Worm (Caenorhabditis elegans) whole organism, young adult: ENCODE results near the gene epg-4.
A peak's percentile ranks its signal among the peaks of the same experiment; 100 is the strongest.

Source experiments
- F52B5.7 ChIP-seq: sonication (generic microtip); optimal IDR thresholded peaks from 2 replicates; lab custom pipeline; 2016; ENCODE audit warnings: mild to moderate bottlenecking, missing genetic modification characterization, missing compliant biosample characterization
- Y53F4B.3 ChIP-seq: fragments of 200-800 bp; sonication (Bioruptor generic); IDR thresholded peaks from 2 replicates; pipeline ENCODE4 v1.3.6; 2022; ENCODE audit warnings: missing genetic modification reagents, missing genetic modification characterization, missing compliant biosample characterization
- Y53G8AR.9 ChIP-seq: fragments of 200-800 bp; sonication (Bioruptor generic); conservative IDR thresholded peaks from 2 replicates; pipeline ENCODE4 v1.3.6; 2022; ENCODE audit warnings: missing genetic modification reagents, missing genetic modification characterization, missing compliant biosample characterization
- Y79H2A.3 ChIP-seq: fragments of 200-800 bp; sonication (Bioruptor generic); conservative IDR thresholded peaks from 2 replicates; pipeline ENCODE4 v1.3.6; 2022; ENCODE audit warnings: missing genetic modification reagents, missing genetic modification characterization, missing compliant biosample characterization
- aptf-2 ChIP-seq: fragments of 200-800 bp; sonication (Bioruptor generic); conservative IDR thresholded peaks from 2 replicates; pipeline ENCODE4 v1.3.6; 2022; ENCODE audit warnings: missing genetic modification reagents, missing genetic modification characterization, missing compliant biosample characterization
- atf-7 ChIP-seq: sonication (generic microtip); optimal IDR thresholded peaks from 2 replicates; lab custom pipeline; 2017; ENCODE audit warnings: mild to moderate bottlenecking, missing genetic modification characterization, missing compliant biosample characterization
- ceh-91 ChIP-seq: fragments of 200-800 bp; sonication (Bioruptor generic); IDR thresholded peaks from 2 replicates; pipeline ENCODE4 v1.3.6; 2022; ENCODE audit warnings: missing genetic modification reagents, missing genetic modification characterization, missing compliant biosample characterization
- ekl-4 ChIP-seq: fragments of 200-800 bp; sonication (Bioruptor generic); IDR thresholded peaks from 2 replicates; pipeline ENCODE4 v1.3.6; 2022; ENCODE audit warnings: missing genetic modification reagents, missing genetic modification characterization, missing compliant biosample characterization
- hmg-1.2 ChIP-seq: fragments of 200-800 bp; sonication (Bioruptor generic); IDR thresholded peaks from 2 replicates; pipeline ENCODE4 v1.3.6; 2022; ENCODE audit warnings: missing genetic modification reagents, missing genetic modification characterization, missing compliant biosample characterization
- hmg-20 ChIP-seq: fragments of 200-800 bp; sonication (Bioruptor generic); IDR thresholded peaks from 2 replicates; pipeline ENCODE4 v1.3.6; 2022; ENCODE audit warnings: missing genetic modification reagents, missing genetic modification characterization, missing compliant biosample characterization
- let-607 ChIP-seq, 2 experiments: fragments of 200-800 bp in 1 of 2; sonication (Bioruptor generic) in 1 of 2; sonication (generic microtip) in 1 of 2; optimal IDR thresholded peaks; 2 replicates each; lab custom pipeline; 2016 to 2018; ENCODE audit warnings: mild to moderate bottlenecking in 2 of 2, missing compliant biosample characterization in 2 of 2, missing genetic modification characterization in 2 of 2, moderate library complexity in 2 of 2, missing genotype in 1 of 2
- lin-40 ChIP-seq: sonication (generic microtip); optimal IDR thresholded peaks from 2 replicates; lab custom pipeline; 2016; ENCODE audit warnings: missing genetic modification characterization, mild to moderate bottlenecking, missing compliant biosample characterization, missing genotype, missing genetic modification reagents
- lir-1 ChIP-seq: fragments of 200-800 bp; sonication (Bioruptor generic); conservative IDR thresholded peaks from 2 replicates; pipeline ENCODE4 v1.3.6; 2022; ENCODE audit warnings: missing genetic modification reagents, missing genetic modification characterization, missing compliant biosample characterization
- madf-10 ChIP-seq: sonication (generic microtip); optimal IDR thresholded peaks from 2 replicates; lab custom pipeline; 2016; ENCODE audit warnings: mild to moderate bottlenecking, missing genetic modification characterization, missing compliant biosample characterization
- nhr-120 ChIP-seq: fragments of 200-800 bp; sonication (Bioruptor generic); IDR thresholded peaks from 2 replicates; pipeline ENCODE4 v1.3.6; 2022; ENCODE audit warnings: missing genetic modification characterization, missing compliant biosample characterization
- nhr-90 ChIP-seq: sonication (generic microtip); optimal IDR thresholded peaks from 2 replicates; lab custom pipeline; 2016; ENCODE audit warnings: missing genotype, mild to moderate bottlenecking, missing genetic modification characterization, missing compliant biosample characterization
- pbrm-1 ChIP-seq: fragments of 200-800 bp; sonication (Bioruptor generic); IDR thresholded peaks from 2 replicates; pipeline ENCODE4 v1.3.6; 2022; ENCODE audit warnings: missing genetic modification reagents, missing genetic modification characterization, missing compliant biosample characterization
- snpc-3.4 ChIP-seq: sonication (generic microtip); optimal IDR thresholded peaks from 2 replicates; lab custom pipeline; 2017; ENCODE audit warnings: missing genetic modification characterization, mild to moderate bottlenecking, missing compliant biosample characterization, antibody characterized with exemption, moderate library complexity, missing genotype, missing genetic modification reagents
- somi-1 ChIP-seq: fragments of 200-800 bp; sonication (Bioruptor generic); optimal IDR thresholded peaks from 2 replicates; lab custom pipeline; 2018; ENCODE audit warnings: mild to moderate bottlenecking, missing genetic modification characterization, missing compliant biosample characterization
- zim-3 ChIP-seq: sonication (generic microtip); optimal IDR thresholded peaks from 2 replicates; lab custom pipeline; 2017; ENCODE audit warnings: mild to moderate bottlenecking, missing genetic modification characterization, moderate library complexity, missing compliant biosample characterization
- ztf-18 ChIP-seq: sonication (generic microtip); optimal IDR thresholded peaks from 2 replicates; lab custom pipeline; 2016; ENCODE audit warnings: missing genotype, mild to moderate bottlenecking, missing genetic modification characterization, missing compliant biosample characterization
- ztf-22 ChIP-seq: fragments of 200-800 bp; sonication (Bioruptor generic); optimal IDR thresholded peaks from 2 replicates; lab custom pipeline; 2018; ENCODE audit warnings: mild to moderate bottlenecking, missing genetic modification characterization, moderate library complexity, missing compliant biosample characterization

epg-4 gene

ce11 chrIII:7229687-7230086, 47.7 kb downstream of the epg-4 start, which contains the start of gene R151.8:
Gene R151.8, minus strand, starts transcription at chrIII:7229787.
- TF ChIP-seq zim-3 (tag; lab: Kevin White, UChicago): no peak
- TF ChIP-seq ekl-4 (GFP tag; lab: Robert Waterston, UW): no peak

- TF ChIP-seq let-607 (tag; optimal IDR thresholded peaks at IDR 0.05; lab: Kevin White, UChicago) (no peak), madf-10 (tag; lab: Kevin White, UChicago) (no peak), Y79H2A.3 (no peak), Y53G8AR.9 (GFP tag; lab: Robert Waterston, UW) (no peak), snpc-3.4 (tag; lab: Kevin White, UChicago) (no peak), pbrm-1 (GFP tag; lab: Robert Waterston, UW) (no peak), ztf-22 (GFP tag; lab: Kevin White, UChicago) (no peak), ceh-91 (GFP tag; lab: Robert Waterston, UW) (no peak), lir-1 (GFP tag; lab: Robert Waterston, UW) (no peak), somi-1 (GFP tag; lab: Kevin White, UChicago) (no peak), aptf-2 (GFP tag; lab: Robert Waterston, UW) (no peak), lin-40 (no peak), zim-3 (tag; lab: Kevin White, UChicago) (no peak), nhr-90 (tag; lab: Kevin White, UChicago) (no peak), F52B5.7 (tag; lab: Kevin White, UChicago) (no peak), atf-7 (no peak), nhr-120 (no peak), hmg-20 (GFP tag; lab: Robert Waterston, UW) (no peak), hmg-1.2 (GFP tag; lab: Robert Waterston, UW) (no peak)
Observed at ce11 chrIII:7230841-7231240, 48.9 kb downstream of the epg-4 start, which contains the start of gene R151.10. Gene R151.10, minus strand, starts transcription at chrIII:7230941.

- TF ChIP-seq ztf-18 (tag; lab: Kevin White, UChicago): peak; percentile 10
- TF ChIP-seq lin-40: no peak
- TF ChIP-seq Y53F4B.3: no peak
- TF ChIP-seq, all 124 proteins: peak for 1
Observed at ce11 chrIII:7232782-7233181, 50.8 kb downstream of the epg-4 start, which contains the start of gene adr-2. Gene adr-2, minus strand, starts transcription at chrIII:7232882.
